Worm (Caenorhabditis elegans): ENCODE results near the gene nhr-112.

ce11 chrV:16713797-16714196 is 9.8 kb downstream of the nhr-112 start:
- TF ChIP-seq W03F9.2 (tag; optimal IDR thresholded peaks at IDR 0.05) (no peak), him-1 (tag; optimal IDR thresholded peaks at IDR 0.05) (no peak), dao-5 (tag; optimal IDR thresholded peaks at IDR 0.05) (no peak)

Measured in whole organism, L4/young adult.